Worm (Caenorhabditis elegans): ENCODE measurements around the gene lact-2.

DNA sequence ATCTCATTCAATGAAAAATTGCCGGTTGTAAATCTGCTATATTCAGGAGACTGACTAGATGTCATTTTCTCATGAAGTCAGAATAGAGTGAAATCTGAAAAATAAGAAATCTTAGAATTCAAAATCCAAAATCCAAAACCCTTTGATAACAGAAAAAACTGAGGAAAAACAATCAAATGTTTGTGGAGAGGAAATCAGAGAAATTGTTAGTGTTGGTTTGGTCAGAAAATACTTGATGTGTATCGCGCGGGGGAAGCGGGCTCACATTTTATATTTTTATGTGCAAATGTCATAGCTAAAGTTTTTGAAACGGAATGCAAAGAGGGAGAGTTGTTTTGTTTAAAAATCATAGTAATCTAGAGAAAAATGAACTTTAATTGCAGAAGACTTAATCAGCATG is 37.1 kb downstream of the lact-2 start, which contains the start of gene F27E5.5:
- TF ChIP-seq lin-11 (tag; optimal IDR thresholded peaks at IDR 0.05) (no peak), unc-55 (GFP tag; optimal IDR thresholded peaks at IDR 0.05) (no peak), aly-2 (tag; optimal IDR thresholded peaks at IDR 0.05) (no peak), unc-62 (GFP tag; optimal IDR thresholded peaks at IDR 0.05) (no peak), F13H6.1 (tag; optimal IDR thresholded peaks at IDR 0.05) (no peak)

All from whole organism, L2 larva.